Worm (Caenorhabditis elegans) whole organism, L1 larva: ENCODE data around the gene T28D6.3.

Experiments used
- C34B4.2 ChIP-seq: sonication (generic microtip); optimal IDR thresholded peaks from 2 replicates; lab custom pipeline; 2017; ENCODE audit warnings: mild to moderate bottlenecking, missing genetic modification characterization, missing compliant biosample characterization
- Y116A8C.19 ChIP-seq: sonication (generic microtip); optimal IDR thresholded peaks from 2 replicates; lab custom pipeline; 2016; ENCODE audit warnings: missing compliant biosample characterization, missing genetic modification characterization, borderline replicate concordance
- alr-1 ChIP-seq: fragments of 200-800 bp; sonication (Bioruptor generic); optimal IDR thresholded peaks from 2 replicates; lab custom pipeline; 2018; ENCODE audit warnings: borderline replicate concordance, mild to moderate bottlenecking, missing genetic modification characterization, missing compliant biosample characterization
- aly-2 ChIP-seq: fragments of 150-350 bp; optimal IDR thresholded peaks from 2 replicates; lab custom pipeline; 2014; ENCODE audit warnings: missing biosample characterization, missing genetic modification characterization
- blmp-1 ChIP-seq: fragments of 150-350 bp; optimal IDR thresholded peaks from 2 replicates; lab custom pipeline; 2014; ENCODE audit warnings: missing biosample characterization, missing genetic modification characterization
- ceh-8 ChIP-seq: fragments of 200-800 bp; sonication (Bioruptor generic); optimal IDR thresholded peaks from 2 replicates; lab custom pipeline; 2018; ENCODE audit warnings: mild to moderate bottlenecking, missing genetic modification characterization, moderate library complexity, missing compliant biosample characterization
- ceh-88 ChIP-seq: fragments of 200-800 bp; sonication (Bioruptor generic); IDR thresholded peaks from 2 replicates; pipeline ENCODE4 v1.3.6; 2022; ENCODE audit warnings: missing genetic modification characterization, missing compliant biosample characterization
- ceh-90 ChIP-seq: sonication (generic microtip); optimal IDR thresholded peaks from 2 replicates; lab custom pipeline; 2016; ENCODE audit warnings: missing genetic modification characterization, missing compliant biosample characterization
- dpl-1 ChIP-seq, 3 experiments: fragments of 150-350 bp in 2 of 3; sonication (generic microtip) in 1 of 3; optimal IDR thresholded peaks; 2 replicates each; lab custom pipeline; 2014 to 2017; ENCODE audit warnings: missing biosample characterization in 3 of 3, missing genetic modification characterization in 3 of 3, missing genetic modification reagents in 3 of 3
- dsc-1 ChIP-seq: sonication (generic microtip); optimal IDR thresholded peaks from 2 replicates; lab custom pipeline; 2016; ENCODE audit warnings: mild to moderate bottlenecking, missing genetic modification characterization, missing compliant biosample characterization
- efl-1 ChIP-seq, 4 experiments: fragments of 150-350 bp; optimal IDR thresholded peaks in 3 of 4; peaks in 1 of 4; 1 replicate in 1 of 4; 2 replicates in 3 of 4; lab custom pipeline; 2014; ENCODE audit warnings: missing biosample characterization in 2 of 4, missing genetic modification characterization in 2 of 4, missing genetic modification reagents in 2 of 4
- efl-3 ChIP-seq: fragments of 200-800 bp; sonication (Bioruptor generic); optimal IDR thresholded peaks from 2 replicates; lab custom pipeline; 2018; ENCODE audit warnings: mild to moderate bottlenecking, missing genetic modification characterization, missing compliant biosample characterization
- fkh-10 ChIP-seq: sonication (generic microtip); optimal IDR thresholded peaks from 2 replicates; lab custom pipeline; 2017; ENCODE audit warnings: missing biosample characterization, missing genetic modification reagents, missing genetic modification characterization
- fkh-8 ChIP-seq: sonication (generic microtip); optimal IDR thresholded peaks from 2 replicates; lab custom pipeline; 2016; ENCODE audit warnings: mild to moderate bottlenecking, missing genetic modification characterization, missing compliant biosample characterization
- fos-1 ChIP-seq: fragments of 150-350 bp; optimal IDR thresholded peaks from 2 replicates; lab custom pipeline; 2014; ENCODE audit warnings: missing biosample characterization, missing genetic modification characterization
- grh-1 ChIP-seq: fragments of 200-800 bp; sonication (Bioruptor generic); IDR thresholded peaks from 2 replicates; pipeline ENCODE4 v1.3.6; 2022; ENCODE audit warnings: missing genetic modification reagents, missing genetic modification characterization, missing compliant biosample characterization
- hlh-4 ChIP-seq: sonication (generic microtip); optimal IDR thresholded peaks from 2 replicates; lab custom pipeline; 2016; ENCODE audit warnings: mild to moderate bottlenecking, missing genetic modification characterization, missing compliant biosample characterization
- irx-1 ChIP-seq: sonication (generic microtip); optimal IDR thresholded peaks from 2 replicates; lab custom pipeline; 2016; ENCODE audit warnings: missing genetic modification characterization, missing compliant biosample characterization
- mab-9 ChIP-seq: fragments of 200-800 bp; sonication (Bioruptor generic); IDR thresholded peaks from 2 replicates; pipeline ENCODE4 v1.3.6; 2022; ENCODE audit warnings: missing genetic modification reagents, missing genetic modification characterization, missing compliant biosample characterization
- mep-1 ChIP-seq: fragments of 150-350 bp; optimal IDR thresholded peaks from 2 replicates; lab custom pipeline; 2014; ENCODE audit warnings: missing biosample characterization, missing genetic modification characterization
- nhr-28 ChIP-seq: fragments of 150-350 bp; optimal IDR thresholded peaks from 2 replicates; lab custom pipeline; 2014; ENCODE audit warnings: missing biosample characterization, missing genetic modification characterization
- nhr-76 ChIP-seq: sonication (generic microtip); optimal IDR thresholded peaks from 2 replicates; lab custom pipeline; 2017; ENCODE audit warnings: missing biosample characterization, missing genetic modification characterization
- nhr-85 ChIP-seq: sonication (generic microtip); peaks from one replicate; lab custom pipeline; 2016; ENCODE audit warnings: missing genetic modification characterization, inconsistent platforms, missing compliant biosample characterization
- pag-3 ChIP-seq: sonication (generic microtip); optimal IDR thresholded peaks from 2 replicates; lab custom pipeline; 2017; ENCODE audit warnings: missing genetic modification characterization, mild to moderate bottlenecking, missing compliant biosample characterization, antibody characterized with exemption, borderline replicate concordance; ENCODE audit not compliant: insufficient read depth
- pax-3 ChIP-seq: fragments of 200-800 bp; sonication (Bioruptor generic); optimal IDR thresholded peaks from 2 replicates; lab custom pipeline; 2018; ENCODE audit warnings: mild to moderate bottlenecking, missing genetic modification characterization, moderate library complexity, missing compliant biosample characterization
- swsn-7 ChIP-seq: sonication (generic microtip); optimal IDR thresholded peaks from 2 replicates; lab custom pipeline; 2016; ENCODE audit warnings: missing genetic modification characterization, missing compliant biosample characterization
- tbx-2 ChIP-seq: sonication (generic microtip); optimal IDR thresholded peaks from 2 replicates; lab custom pipeline; 2016; ENCODE audit warnings: missing genetic modification characterization, missing compliant biosample characterization
- unc-30 ChIP-seq: sonication (generic microtip); optimal IDR thresholded peaks from 2 replicates; lab custom pipeline; 2017; ENCODE audit warnings: missing biosample characterization, missing genetic modification characterization
- unc-62 ChIP-seq: fragments of 150-350 bp; optimal IDR thresholded peaks from 2 replicates; lab custom pipeline; 2014; ENCODE audit warnings: missing biosample characterization, missing genetic modification reagents, missing genetic modification characterization
- ztf-11 ChIP-seq, 2 experiments: sonication (generic microtip); optimal IDR thresholded peaks; 2 replicates each; lab custom pipeline; 2016 to 2017; ENCODE audit warnings: missing genetic modification characterization in 2 of 2, missing biosample characterization in 1 of 2, missing compliant biosample characterization in 1 of 2

The T28D6.3 gene

ce11 chrIII:11391601-11392520 lies 25.3 kb downstream of the T28D6.3 start:
- TF ChIP-seq efl-1 (optimal IDR thresholded peaks at IDR 0.05; lab: Kevin White, UChicago) = no peak
- TF ChIP-seq efl-1 (GFP tag; optimal IDR thresholded peaks at IDR 0.05 in 1 of 2; lab: Kevin White, UChicago) = peak in 1 of 2 experiments; percentile 89
- peak; percentile 6 for TF ChIP-seq tbx-2 (tag; lab: Kevin White, UChicago)
- peak; percentile 71 for TF ChIP-seq fkh-10 (GFP tag; lab: Kevin White, UChicago)
- TF ChIP-seq nhr-76 (tag; lab: Kevin White, UChicago) = no peak
- peak; percentile 12 for TF ChIP-seq nhr-85 (tag; lab: Kevin White, UChicago)

DNA sequence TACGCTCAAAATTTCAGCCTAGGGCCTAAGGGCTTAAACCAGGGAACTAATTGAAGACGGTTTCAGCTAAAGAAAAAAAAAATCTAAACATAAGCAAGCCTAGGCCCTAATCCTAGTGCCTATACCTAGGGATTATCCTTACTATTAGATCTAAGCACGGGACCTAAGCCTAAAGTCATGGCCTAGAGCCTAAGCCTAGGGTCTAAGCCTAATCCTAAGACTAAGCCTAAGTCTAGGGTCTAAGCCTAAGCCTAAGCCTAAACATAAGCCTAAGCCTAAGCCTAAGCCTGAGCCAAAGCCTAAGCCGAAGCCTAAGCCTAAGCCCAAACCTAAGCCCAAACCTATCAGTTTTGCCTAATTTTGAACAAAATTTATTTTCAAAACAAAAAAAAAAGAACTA lies 26.2 kb downstream of the T28D6.3 start:
- TF ChIP-seq Y116A8C.19 (tag; lab: Kevin White, UChicago) (no peak), nhr-85 (tag; lab: Kevin White, UChicago) (peak; percentile 37)
- TF ChIP-seq, all 84 proteins: peak for 1

ce11 chrIII:11393162-11393561 lies 26.6 kb downstream of the T28D6.3 start, which contains the start of gene nlp-21:
Gene nlp-21 (minus strand): TSS chrIII:11393262.
- TF ChIP-seq dpl-1 (GFP tag; optimal IDR thresholded peaks at IDR 0.05; lab: Kevin White, UChicago) = no peak

DNA sequence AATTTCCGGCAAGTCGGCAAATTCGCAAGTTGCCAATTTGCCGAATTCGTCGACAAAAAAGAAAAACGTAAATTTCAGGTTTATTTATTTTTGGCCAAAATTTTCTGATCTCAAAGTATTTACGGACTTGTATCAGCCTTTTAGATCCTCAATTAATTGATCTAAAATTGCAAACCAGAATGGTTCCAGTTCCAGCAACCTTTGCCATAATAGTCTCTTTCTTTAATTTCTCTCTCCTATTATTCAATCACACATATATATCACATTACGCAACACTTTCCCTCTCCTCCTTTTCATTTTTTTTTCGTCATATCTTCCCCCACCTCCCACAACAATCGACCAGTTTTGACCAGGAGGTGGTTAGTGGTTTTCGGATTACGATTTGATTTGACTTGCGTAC lies 30.9 kb downstream of the T28D6.3 start, which contains the start of gene Y47D3B.3:
Gene Y47D3B.3 (plus strand): TSS at position 301 of the 400 bp plus-strand sequence.
- TF ChIP-seq Y116A8C.19 (tag; lab: Kevin White, UChicago) (no peak), blmp-1 (tag; lab: Kevin White, UChicago) (peak; percentile 34), tbx-2 (tag; lab: Kevin White, UChicago) (no peak)

DNA sequence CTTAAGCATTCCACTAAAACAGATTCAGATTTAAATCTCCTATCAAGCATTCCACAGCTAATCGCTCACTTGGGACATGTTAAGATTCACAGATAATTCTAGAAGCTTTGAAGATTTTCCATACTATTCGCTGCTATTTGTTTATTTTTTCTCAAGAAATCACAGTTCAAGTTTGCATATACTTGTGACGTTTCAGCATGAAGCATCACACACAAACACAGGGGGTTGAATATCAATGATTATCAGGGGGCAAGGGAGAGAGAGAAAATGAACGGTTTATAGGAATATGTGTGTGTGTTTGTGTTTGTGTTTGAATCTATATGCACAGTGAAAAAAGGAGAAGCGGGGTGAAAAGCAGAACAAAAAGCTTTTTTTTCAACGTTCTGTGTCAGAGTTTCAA lies 36.1 kb downstream of the T28D6.3 start, which contains the start of gene Y47D3B.12:
Gene Y47D3B.12 (plus strand): TSS at position 301 of the 400 bp plus-strand sequence.
- no peak for TF ChIP-seq alr-1 (tag; lab: Kevin White, UChicago)
- no peak for TF ChIP-seq ceh-88 (GFP tag; lab: Robert Waterston, UW)
- no peak for TF ChIP-seq irx-1 (tag; lab: Kevin White, UChicago)
- TF ChIP-seq dsc-1 (tag; lab: Kevin White, UChicago) = no peak
- TF ChIP-seq ztf-11 (tag; optimal IDR thresholded peaks at IDR 0.05; lab: Kevin White, UChicago) = no peak
- no peak for TF ChIP-seq swsn-7
- TF ChIP-seq mab-9 = no peak

DNA sequence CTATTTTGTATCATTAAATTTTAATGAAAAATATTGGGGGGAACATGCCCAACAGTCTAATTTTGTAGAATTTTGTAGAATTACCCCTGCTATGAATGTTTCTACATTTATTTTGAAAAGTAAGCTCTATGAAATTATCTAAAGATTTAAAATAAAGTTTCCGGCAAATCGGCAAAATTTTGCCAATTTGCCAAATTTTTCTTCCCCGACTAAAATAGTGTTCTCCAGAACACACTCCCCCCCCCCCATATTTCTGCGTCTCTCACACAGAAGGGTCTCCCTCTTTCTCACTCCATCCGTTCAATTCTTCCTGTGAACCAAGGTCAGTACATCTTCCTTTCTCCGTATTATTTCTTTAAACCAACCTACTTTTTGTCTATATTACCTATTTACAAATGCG lies 38.5 kb downstream of the T28D6.3 start, which contains the start of gene Y47D3B.4:
Gene Y47D3B.4 (plus strand): TSS at position 301 of the 400 bp plus-strand sequence.
- TF ChIP-seq efl-1 (optimal IDR thresholded peaks at IDR 0.05; lab: Kevin White, UChicago) (no peak), efl-1 (GFP tag; optimal IDR thresholded peaks at IDR 0.05 in 1 of 2; lab: Kevin White, UChicago) (peak in 1 of 2 experiments; percentile 55), pax-3 (tag; lab: Kevin White, UChicago) (no peak), blmp-1 (tag; lab: Kevin White, UChicago) (peak; percentile 19)

DNA sequence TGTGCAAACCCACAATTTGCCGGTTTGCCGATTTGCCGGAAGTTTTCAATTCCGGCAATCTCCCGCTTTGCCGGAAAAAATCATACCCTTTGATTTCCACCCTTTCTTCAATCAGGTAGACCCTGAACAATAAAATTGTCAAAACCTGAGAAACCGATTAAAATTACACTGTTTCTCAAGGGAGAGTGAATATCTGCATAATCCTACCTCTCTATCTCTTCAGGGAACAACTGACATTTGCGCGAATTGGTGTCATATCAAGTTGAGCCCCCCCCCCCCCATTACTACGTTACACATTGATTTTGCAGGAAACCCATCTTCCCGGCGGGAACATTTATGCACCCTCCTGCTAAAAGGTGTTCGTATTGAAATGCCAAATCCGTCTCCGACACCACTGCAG lies 43.8 kb downstream of the T28D6.3 start, which contains the start of gene twk-31:
Gene twk-31 (plus strand): TSS at position 301 of the 400 bp plus-strand sequence.
- TF ChIP-seq ceh-90 (tag; lab: Kevin White, UChicago) (no peak), nhr-85 (tag; lab: Kevin White, UChicago) (no peak), C34B4.2 (no peak), irx-1 (tag; lab: Kevin White, UChicago) (no peak), aly-2 (tag; lab: Kevin White, UChicago) (no peak), unc-30 (tag; lab: Kevin White, UChicago) (no peak), fos-1 (tag; lab: Kevin White, UChicago) (no peak), efl-3 (GFP tag; lab: Kevin White, UChicago) (no peak), fkh-8 (no peak), hlh-4 (tag; lab: Kevin White, UChicago) (no peak), ztf-11 (tag; optimal IDR thresholded peaks at IDR 0.05; lab: Kevin White, UChicago) (no peak), dsc-1 (tag; lab: Kevin White, UChicago) (no peak), unc-62 (GFP tag; lab: Kevin White, UChicago) (no peak), grh-1 (GFP tag; lab: Robert Waterston, UW) (no peak), pag-3 (tag; lab: Kevin White, UChicago) (no peak), mep-1 (tag; lab: Kevin White, UChicago) (no peak), ceh-8 (GFP tag; lab: Kevin White, UChicago) (no peak), pax-3 (tag; lab: Kevin White, UChicago) (no peak), nhr-28 (tag; lab: Kevin White, UChicago) (no peak), mab-9 (no peak)
